Worm (Caenorhabditis elegans) whole organism, L4 larva: ENCODE data around the gene F55A11.8.

Experiments
- Y105C5A.15 ChIP-seq: fragments of 200-800 bp; sonication (Bioruptor generic); IDR thresholded peaks from 2 replicates; pipeline ENCODE4 v1.3.6; 2022; ENCODE audit warnings: missing genetic modification characterization, missing compliant biosample characterization
- Y5F2A.4 ChIP-seq: fragments of 200-800 bp; sonication (Bioruptor generic); optimal IDR thresholded peaks from 2 replicates; lab custom pipeline; 2018; ENCODE audit warnings: mild to moderate bottlenecking, missing genetic modification characterization, missing compliant biosample characterization
- ZK546.5 ChIP-seq, 2 experiments: sonication (generic microtip); optimal IDR thresholded peaks; 2 replicates each; lab custom pipeline; 2017; ENCODE audit warnings: missing biosample characterization in 2 of 2, missing genetic modification characterization in 2 of 2
- aly-2 ChIP-seq: sonication (generic microtip); optimal IDR thresholded peaks from 2 replicates; lab custom pipeline; 2018; ENCODE audit warnings: missing biosample characterization, missing genetic modification characterization
- ceh-20 ChIP-seq: fragments of 200-800 bp; sonication (Bioruptor generic); IDR thresholded peaks from 2 replicates; pipeline ENCODE4 v1.3.6; 2022; ENCODE audit warnings: missing genetic modification reagents, missing genetic modification characterization, missing compliant biosample characterization
- ceh-44 ChIP-seq: fragments of 200-800 bp; sonication (Bioruptor generic); IDR thresholded peaks from 2 replicates; pipeline ENCODE4 v1.3.6; 2022; ENCODE audit warnings: missing genetic modification reagents, missing genetic modification characterization, missing compliant biosample characterization
- ceh-82 ChIP-seq: sonication (generic microtip); optimal IDR thresholded peaks from 2 replicates; lab custom pipeline; 2017; ENCODE audit warnings: missing biosample characterization, missing genetic modification characterization
- cey-2 ChIP-seq: sonication (generic microtip); optimal IDR thresholded peaks from 3 replicates; lab custom pipeline; 2017; ENCODE audit warnings: missing genetic modification characterization, mild to moderate bottlenecking, missing compliant biosample characterization, antibody characterized with exemption, borderline replicate concordance; ENCODE audit not compliant: insufficient read depth
- daf-16 ChIP-seq, 3 experiments: sonication (generic microtip); optimal IDR thresholded peaks; 2 replicates each; lab custom pipeline; 2016 to 2017; ENCODE audit warnings: missing genetic modification characterization in 3 of 3, missing genetic modification reagents in 3 of 3, mild to moderate bottlenecking in 2 of 3, missing compliant biosample characterization in 2 of 3, missing biosample characterization in 1 of 3, moderate library complexity in 1 of 3
- dmd-8 ChIP-seq: fragments of 200-800 bp; sonication (Bioruptor generic); IDR thresholded peaks from 2 replicates; pipeline ENCODE4 v1.3.6; 2022; ENCODE audit warnings: missing genetic modification characterization, missing compliant biosample characterization
- dmd-9 ChIP-seq: fragments of 200-800 bp; sonication (Bioruptor generic); IDR thresholded peaks from 2 replicates; pipeline ENCODE4 v1.3.6; 2022; ENCODE audit warnings: missing genetic modification reagents, missing genetic modification characterization, missing compliant biosample characterization
- duxl-1 ChIP-seq: sonication (generic microtip); optimal IDR thresholded peaks from 2 replicates; lab custom pipeline; 2016; ENCODE audit warnings: mild to moderate bottlenecking, missing genetic modification characterization, moderate library complexity, missing compliant biosample characterization; ENCODE audit not compliant: poor library complexity
- dve-1 ChIP-seq: sonication (generic microtip); optimal IDR thresholded peaks from 2 replicates; lab custom pipeline; 2017; ENCODE audit warnings: antibody characterized with exemption, mild to moderate bottlenecking, missing genetic modification characterization, missing compliant biosample characterization; ENCODE audit not compliant: insufficient read depth
- egl-43 ChIP-seq: fragments of 200-800 bp; sonication (Bioruptor generic); IDR thresholded peaks from 2 replicates; pipeline ENCODE4 v1.3.6; 2022; ENCODE audit warnings: missing genetic modification reagents, missing genetic modification characterization, missing compliant biosample characterization
- fkh-10 ChIP-seq: fragments of 150-350 bp; optimal IDR thresholded peaks from 2 replicates; lab custom pipeline; 2014; ENCODE audit warnings: missing biosample characterization, missing genetic modification reagents, missing genetic modification characterization
- gei-8 ChIP-seq: fragments of 200-800 bp; sonication (Bioruptor generic); optimal IDR thresholded peaks from 2 replicates; lab custom pipeline; 2018; ENCODE audit warnings: mild to moderate bottlenecking, missing genetic modification characterization, missing compliant biosample characterization
- hlh-11 ChIP-seq: fragments of 200-800 bp; sonication (Bioruptor generic); optimal IDR thresholded peaks from 2 replicates; lab custom pipeline; 2018; ENCODE audit warnings: mild to moderate bottlenecking, missing genetic modification characterization, missing compliant biosample characterization
- hlh-30 ChIP-seq: sonication (generic microtip); optimal IDR thresholded peaks from 2 replicates; lab custom pipeline; 2017; ENCODE audit warnings: antibody characterized with exemption, mild to moderate bottlenecking, missing genetic modification characterization, missing compliant biosample characterization; ENCODE audit not compliant: insufficient read depth
- jun-1 ChIP-seq: fragments of 150-350 bp; optimal IDR thresholded peaks from 2 replicates; lab custom pipeline; 2014; ENCODE audit warnings: missing biosample characterization, missing genetic modification reagents, missing genetic modification characterization
- lim-7 ChIP-seq: fragments of 200-800 bp; sonication (Bioruptor generic); IDR thresholded peaks from 2 replicates; pipeline ENCODE4 v1.3.6; 2022; ENCODE audit warnings: missing genetic modification characterization, missing compliant biosample characterization
- lin-1 ChIP-seq: fragments of 200-800 bp; sonication (Bioruptor generic); IDR thresholded peaks from 2 replicates; pipeline ENCODE4 v1.3.6; 2022; ENCODE audit warnings: missing genetic modification reagents, missing genetic modification characterization, missing compliant biosample characterization
- lin-39 ChIP-seq: fragments of 150-350 bp; optimal IDR thresholded peaks from 2 replicates; lab custom pipeline; 2014; ENCODE audit warnings: missing biosample characterization, missing genetic modification reagents, missing genetic modification characterization
- lsy-2 ChIP-seq, 2 experiments: fragments of 150-350 bp in 1 of 2; sonication (generic microtip) in 1 of 2; optimal IDR thresholded peaks; 2 replicates each; lab custom pipeline; 2014 to 2017; ENCODE audit warnings: missing biosample characterization in 2 of 2, missing genetic modification characterization in 2 of 2
- madf-9 ChIP-seq: fragments of 200-800 bp; sonication (Bioruptor generic); conservative IDR thresholded peaks from 2 replicates; pipeline ENCODE4 v1.3.6; 2022; ENCODE audit warnings: missing genetic modification reagents, missing genetic modification characterization, missing compliant biosample characterization
- mdt-29 ChIP-seq: fragments of 200-800 bp; sonication (Bioruptor generic); IDR thresholded peaks from 2 replicates; pipeline ENCODE4 v1.3.6; 2022; ENCODE audit warnings: missing genetic modification reagents, missing genetic modification characterization, missing compliant biosample characterization
- mep-1 ChIP-seq: fragments of 150-350 bp; sonication (generic microtip); optimal IDR thresholded peaks from 3 replicates; lab custom pipeline; 2014; ENCODE audit warnings: missing biosample characterization, missing genetic modification characterization
- mes-2 ChIP-seq: sonication (generic microtip); optimal IDR thresholded peaks from 2 replicates; lab custom pipeline; 2016; ENCODE audit warnings: missing genotype, mild to moderate bottlenecking, missing genetic modification characterization, missing compliant biosample characterization; ENCODE audit not compliant: poor library complexity, severe bottlenecking
- mxl-3 ChIP-seq: fragments of 200-800 bp; sonication (Bioruptor generic); optimal IDR thresholded peaks from 2 replicates; lab custom pipeline; 2018; ENCODE audit warnings: mild to moderate bottlenecking, missing genetic modification characterization, missing compliant biosample characterization
- nhr-11 ChIP-seq: fragments of 150-350 bp; optimal IDR thresholded peaks from 2 replicates; lab custom pipeline; 2014; ENCODE audit warnings: missing biosample characterization, missing genetic modification characterization
- nhr-237 ChIP-seq: sonication (generic microtip); optimal IDR thresholded peaks from 2 replicates; lab custom pipeline; 2017; ENCODE audit warnings: missing biosample characterization, missing genetic modification characterization
- nhr-28 ChIP-seq: fragments of 150-350 bp; optimal IDR thresholded peaks from 2 replicates; lab custom pipeline; 2014; ENCODE audit warnings: missing biosample characterization, missing genetic modification characterization
- nhr-48 ChIP-seq: sonication (generic microtip); optimal IDR thresholded peaks from 2 replicates; lab custom pipeline; 2016; ENCODE audit warnings: mild to moderate bottlenecking, missing genetic modification characterization, missing compliant biosample characterization
- nhr-77 ChIP-seq: fragments of 150-350 bp; optimal IDR thresholded peaks from 2 replicates; lab custom pipeline; 2014; ENCODE audit warnings: missing biosample characterization, missing genetic modification characterization
- pha-4 ChIP-seq, 2 experiments: fragments of 150-350 bp in 1 of 2; fragments of 200-800 bp in 1 of 2; sonication (Bioruptor generic) in 1 of 2; IDR thresholded peaks in 1 of 2; optimal IDR thresholded peaks in 1 of 2; 2 replicates each; pipeline versions ENCODE4 v1.3.6 to Lab custom; 2014 to 2022; ENCODE audit warnings: missing genetic modification characterization in 2 of 2, missing genetic modification reagents in 2 of 2, missing biosample characterization in 1 of 2, missing compliant biosample characterization in 1 of 2
- php-3 ChIP-seq: fragments of 200-800 bp; sonication (Bioruptor generic); IDR thresholded peaks from 2 replicates; pipeline ENCODE4 v1.3.6; 2022; ENCODE audit warnings: missing genetic modification reagents, missing genetic modification characterization, missing compliant biosample characterization
- sdz-12 ChIP-seq: fragments of 200-800 bp; sonication (Bioruptor generic); optimal IDR thresholded peaks from 2 replicates; lab custom pipeline; 2018; ENCODE audit warnings: mild to moderate bottlenecking, missing genetic modification characterization, missing compliant biosample characterization
- spr-3 ChIP-seq: fragments of 200-800 bp; sonication (Bioruptor generic); optimal IDR thresholded peaks from 2 replicates; lab custom pipeline; 2018; ENCODE audit warnings: mild to moderate bottlenecking, missing genetic modification characterization, missing compliant biosample characterization
- tag-97 ChIP-seq: fragments of 200-800 bp; sonication (Bioruptor generic); IDR thresholded peaks from 2 replicates; pipeline ENCODE4 v1.3.6; 2022; ENCODE audit warnings: missing genetic modification characterization, missing compliant biosample characterization
- unc-62 ChIP-seq, 3 experiments: fragments of 150-350 bp in 1 of 3; sonication (generic microtip); optimal IDR thresholded peaks in 2 of 3; peaks in 1 of 3; 1 replicate in 1 of 3; 2 replicates in 2 of 3; lab custom pipeline; 2014 to 2017; ENCODE audit warnings: missing biosample characterization in 3 of 3, missing genetic modification characterization in 3 of 3, missing genetic modification reagents in 3 of 3, missing genotype in 1 of 3
- zfp-2 ChIP-seq: sonication (generic microtip); optimal IDR thresholded peaks from 2 replicates; lab custom pipeline; 2016; ENCODE audit warnings: mild to moderate bottlenecking, missing genetic modification characterization, missing compliant biosample characterization

Gene F55A11.8

ce11 chrV:11777846-11778245 lies 10.1 kb upstream of the F55A11.8 start (continued):
- peak; percentile 61 for TF ChIP-seq mxl-3 (GFP tag; lab: Kevin White, UChicago)
- peak in 1 of 2 experiments; percentile 30 for TF ChIP-seq lsy-2 (tag; optimal IDR thresholded peaks at IDR 0.05; lab: Kevin White, UChicago)
- TF ChIP-seq, all 104 proteins: peak for 14

- TF ChIP-seq hlh-30 (tag; lab: Kevin White, UChicago), result peak; percentile 6
- no peak for TF ChIP-seq duxl-1
- TF ChIP-seq sdz-12 (GFP tag; lab: Kevin White, UChicago), result no peak
- TF ChIP-seq, all 104 proteins: peak for 1
These were observed 8.7 kb upstream of the F55A11.8 start for ce11 chrV:11779310-11779709.

ce11 chrV:11779810-11780209 lies 8.2 kb upstream of the F55A11.8 start:
- TF ChIP-seq nhr-28 (tag; lab: Kevin White, UChicago), result peak; percentile 15
- TF ChIP-seq ceh-20 (GFP tag; lab: Robert Waterston, UW), result 0 out of 2 replicates have a peak, but pooled peaks have one; percentile 57
- no peak for TF ChIP-seq lim-7
- TF ChIP-seq pha-4 (GFP tag; IDR thresholded peaks at IDR 0.05; lab: Robert Waterston, UW), result no peak
- no peak for TF ChIP-seq pha-4 (tag; optimal IDR thresholded peaks at IDR 0.05; lab: Kevin White, UChicago)
- peak in 1 of 2 experiments; percentile 19 for TF ChIP-seq lsy-2 (tag; optimal IDR thresholded peaks at IDR 0.05; lab: Kevin White, UChicago)
- peak in 1 of 2 experiments; percentile 97 for TF ChIP-seq unc-62 (GFP tag; optimal IDR thresholded peaks at IDR 0.05 in 1 of 2; lab: Kevin White, UChicago)
- no peak for TF ChIP-seq unc-62 (tag; optimal IDR thresholded peaks at IDR 0.05; lab: Kevin White, UChicago)

ce11 chrV:11782809-11783440 lies 5.1 kb upstream of the F55A11.8 start, which contains the start of gene F55A11.11:
Gene F55A11.11, plus strand, starts transcription at chrV:11783149.
- TF ChIP-seq ceh-44 (GFP tag; lab: Robert Waterston, UW), result peak; percentile 92
- peak; percentile 95 for TF ChIP-seq Y105C5A.15 (GFP tag; lab: Robert Waterston, UW)
- peak; percentile 80 for TF ChIP-seq mes-2 (tag; lab: Kevin White, UChicago)
- peak; percentile 14 for TF ChIP-seq jun-1 (tag; lab: Kevin White, UChicago)
- no peak for TF ChIP-seq cey-2 (tag; lab: Kevin White, UChicago)
- no peak for TF ChIP-seq ZK546.5 (tag; optimal IDR thresholded peaks at IDR 0.05; lab: Kevin White, UChicago)
- TF ChIP-seq nhr-11 (tag; lab: Kevin White, UChicago), result peak; percentile 58
- TF ChIP-seq lin-39, result no peak
- peak; percentile 80 for TF ChIP-seq dve-1 (tag; lab: Kevin White, UChicago)
- peak; percentile 93 for TF ChIP-seq php-3 (GFP tag; lab: Robert Waterston, UW)
- TF ChIP-seq fkh-10 (GFP tag; lab: Kevin White, UChicago), result no peak
- TF ChIP-seq mep-1 (tag; lab: Kevin White, UChicago), result peak; percentile 83
- TF ChIP-seq pha-4 (GFP tag; IDR thresholded peaks at IDR 0.05; lab: Robert Waterston, UW), result peak; percentile 97
- no peak for TF ChIP-seq pha-4 (tag; optimal IDR thresholded peaks at IDR 0.05; lab: Kevin White, UChicago)
- peak; percentile 80 for TF ChIP-seq nhr-48 (tag; lab: Kevin White, UChicago)
- peak; percentile 12 for TF ChIP-seq nhr-77 (tag; lab: Kevin White, UChicago)
- TF ChIP-seq gei-8, result peak; percentile 95
- peak; percentile 79 for TF ChIP-seq spr-3 (GFP tag; lab: Kevin White, UChicago)
- TF ChIP-seq Y5F2A.4 (GFP tag; lab: Kevin White, UChicago), result peak; percentile 93
- no peak for TF ChIP-seq ceh-82 (tag; lab: Kevin White, UChicago)
- TF ChIP-seq mxl-3 (GFP tag; lab: Kevin White, UChicago), result peak; percentile 87
- TF ChIP-seq hlh-30 (tag; lab: Kevin White, UChicago), result peak; percentile 64
- peak; percentile 90 for TF ChIP-seq madf-9 (GFP tag; lab: Robert Waterston, UW)
- peak; percentile 50 for TF ChIP-seq nhr-28 (tag; lab: Kevin White, UChicago)
- TF ChIP-seq aly-2 (tag; lab: Kevin White, UChicago), result no peak
- peak; percentile 73 for TF ChIP-seq hlh-11 (tag; lab: Kevin White, UChicago)
- peak; percentile 76 for TF ChIP-seq dmd-9 (GFP tag; lab: Robert Waterston, UW)
- TF ChIP-seq nhr-237 (tag; lab: Kevin White, UChicago), result no peak
- TF ChIP-seq mdt-29 (GFP tag; lab: Robert Waterston, UW), result peak; percentile 88
- peak; percentile 84 for TF ChIP-seq duxl-1
- TF ChIP-seq zfp-2 (tag; lab: Kevin White, UChicago), result peak; percentile 66
- TF ChIP-seq lin-1 (GFP tag; lab: Robert Waterston, UW), result peak; percentile 95
- TF ChIP-seq daf-16 (GFP tag; optimal IDR thresholded peaks at IDR 0.05; lab: Kevin White, UChicago), result peak; percentile 77 to 97
- TF ChIP-seq daf-16 (tag; optimal IDR thresholded peaks at IDR 0.05; lab: Kevin White, UChicago), result peak; percentile 71
- peak; percentile 98; the same call in 1 of the 2 replicates for TF ChIP-seq dmd-8 (GFP tag; lab: Robert Waterston, UW)
- peak; percentile 99 for TF ChIP-seq egl-43
- no peak for TF ChIP-seq tag-97 (GFP tag; lab: Robert Waterston, UW)
